Worm (Caenorhabditis elegans) whole organism, late embryonic: ENCODE results near the gene zfp-1.

Experiments used
- C38D4.7 ChIP-seq: fragments of 200-800 bp; sonication (Bioruptor generic); optimal IDR thresholded peaks from 2 replicates; lab custom pipeline; 2018; ENCODE audit warnings: mild to moderate bottlenecking, missing genetic modification characterization, moderate library complexity, missing compliant biosample characterization
- F13H6.1 ChIP-seq: sonication (generic microtip); optimal IDR thresholded peaks from 2 replicates; lab custom pipeline; 2016; ENCODE audit warnings: missing genetic modification characterization, missing compliant biosample characterization
- ama-1 ChIP-seq: fragments of 150-350 bp; optimal IDR thresholded peaks from 2 replicates; lab custom pipeline; 2014
- ceh-18 ChIP-seq: sonication (generic microtip); optimal IDR thresholded peaks from 2 replicates; lab custom pipeline; 2016; ENCODE audit warnings: missing genetic modification characterization, missing compliant biosample characterization
- ceh-2 ChIP-seq: sonication (generic microtip); optimal IDR thresholded peaks from 2 replicates; lab custom pipeline; 2016; ENCODE audit warnings: missing genotype, missing genetic modification characterization, missing compliant biosample characterization
- ceh-22 ChIP-seq: sonication (generic microtip); optimal IDR thresholded peaks from 2 replicates; lab custom pipeline; 2017; ENCODE audit warnings: missing biosample characterization, missing genetic modification characterization
- ceh-24 ChIP-seq: sonication (generic microtip); optimal IDR thresholded peaks from 2 replicates; lab custom pipeline; 2016; ENCODE audit warnings: mild to moderate bottlenecking, missing genetic modification characterization, missing compliant biosample characterization
- ceh-30 ChIP-seq: fragments of 150-350 bp; optimal IDR thresholded peaks from 2 replicates; lab custom pipeline; 2014; ENCODE audit warnings: missing biosample characterization, missing genetic modification characterization
- ceh-34 ChIP-seq: sonication (generic microtip); optimal IDR thresholded peaks from 2 replicates; lab custom pipeline; 2016; ENCODE audit warnings: mild to moderate bottlenecking, missing genetic modification characterization, missing compliant biosample characterization
- ceh-45 ChIP-seq: fragments of 200-800 bp; sonication (Bioruptor generic); IDR thresholded peaks from 2 replicates; pipeline ENCODE4 v1.3.6; 2022; ENCODE audit warnings: missing genetic modification reagents, missing genetic modification characterization, missing compliant biosample characterization
- ceh-48 ChIP-seq: sonication (generic microtip); optimal IDR thresholded peaks from 2 replicates; lab custom pipeline; 2016; ENCODE audit warnings: missing genetic modification characterization, inconsistent platforms, missing compliant biosample characterization
- ceh-9 ChIP-seq: sonication (generic microtip); optimal IDR thresholded peaks from 2 replicates; lab custom pipeline; 2016; ENCODE audit warnings: mild to moderate bottlenecking, missing genetic modification characterization, inconsistent platforms, missing compliant biosample characterization
- dmd-4 ChIP-seq: sonication (generic microtip); optimal IDR thresholded peaks from 2 replicates; lab custom pipeline; 2016; ENCODE audit warnings: borderline replicate concordance, missing genetic modification characterization, missing compliant biosample characterization
- dve-1 ChIP-seq: sonication (generic microtip); optimal IDR thresholded peaks from 2 replicates; lab custom pipeline; 2017; ENCODE audit warnings: antibody characterized with exemption, mild to moderate bottlenecking, missing genetic modification characterization, missing compliant biosample characterization
- elt-2 ChIP-seq: sonication (generic microtip); optimal IDR thresholded peaks from 2 replicates; lab custom pipeline; 2016; ENCODE audit warnings: missing genetic modification reagents, missing genetic modification characterization, missing compliant biosample characterization
- elt-4 ChIP-seq: sonication (generic microtip); optimal IDR thresholded peaks from 2 replicates; lab custom pipeline; 2016; ENCODE audit warnings: missing genetic modification characterization, missing compliant biosample characterization
- eyg-1 ChIP-seq: sonication (generic microtip); optimal IDR thresholded peaks from 2 replicates; lab custom pipeline; 2016; ENCODE audit warnings: missing genotype, missing genetic modification characterization, missing compliant biosample characterization
- fax-1 ChIP-seq: sonication (generic microtip); optimal IDR thresholded peaks from 2 replicates; lab custom pipeline; 2016; ENCODE audit warnings: missing genotype, missing genetic modification characterization, missing compliant biosample characterization
- gmeb-2 ChIP-seq: sonication (generic microtip); optimal IDR thresholded peaks from 2 replicates; lab custom pipeline; 2016; ENCODE audit warnings: missing genetic modification characterization, inconsistent platforms, missing compliant biosample characterization
- hlh-30 ChIP-seq: sonication (generic microtip); optimal IDR thresholded peaks from 2 replicates; lab custom pipeline; 2017; ENCODE audit warnings: antibody characterized with exemption, missing genetic modification characterization, missing compliant biosample characterization; ENCODE audit not compliant: insufficient read depth
- lim-6 ChIP-seq: sonication (generic microtip); optimal IDR thresholded peaks from 2 replicates; lab custom pipeline; 2016; ENCODE audit warnings: missing genetic modification characterization, missing compliant biosample characterization
- nhr-11 ChIP-seq: fragments of 150-350 bp; optimal IDR thresholded peaks from 2 replicates; lab custom pipeline; 2014; ENCODE audit warnings: missing biosample characterization, missing genetic modification characterization
- nhr-232 ChIP-seq: sonication (generic microtip); optimal IDR thresholded peaks from 2 replicates; lab custom pipeline; 2016; ENCODE audit warnings: missing genetic modification characterization, missing compliant biosample characterization
- npax-4 ChIP-seq: sonication (generic microtip); optimal IDR thresholded peaks from 2 replicates; lab custom pipeline; 2016; ENCODE audit warnings: missing genetic modification characterization, missing compliant biosample characterization
- odd-2 ChIP-seq: sonication (generic microtip); optimal IDR thresholded peaks from 2 replicates; lab custom pipeline; 2017; ENCODE audit warnings: antibody characterized with exemption, mild to moderate bottlenecking, missing genetic modification characterization, missing compliant biosample characterization
- pax-1 ChIP-seq: fragments of 150-350 bp; optimal IDR thresholded peaks from 2 replicates; lab custom pipeline; 2014; ENCODE audit warnings: missing biosample characterization, missing genetic modification characterization
- pqm-1 ChIP-seq: sonication (generic microtip); optimal IDR thresholded peaks from 2 replicates; lab custom pipeline; 2016; ENCODE audit warnings: missing genetic modification characterization, missing compliant biosample characterization
- pros-1 ChIP-seq: fragments of 150-350 bp; optimal IDR thresholded peaks from 2 replicates; lab custom pipeline; 2014; ENCODE audit warnings: missing biosample characterization, missing genetic modification reagents, missing genetic modification characterization
- rnt-1 ChIP-seq: sonication (generic microtip); optimal IDR thresholded peaks from 2 replicates; lab custom pipeline; 2016; ENCODE audit warnings: missing genetic modification characterization, missing compliant biosample characterization
- syd-9 ChIP-seq: sonication (generic microtip); optimal IDR thresholded peaks from 2 replicates; lab custom pipeline; 2016; ENCODE audit warnings: mild to moderate bottlenecking, missing genetic modification characterization, moderate library complexity, missing compliant biosample characterization
- tbx-2 ChIP-seq: sonication (generic microtip); optimal IDR thresholded peaks from 2 replicates; lab custom pipeline; 2016; ENCODE audit warnings: missing genetic modification characterization, missing compliant biosample characterization
- ttx-3 ChIP-seq: sonication (generic microtip); optimal IDR thresholded peaks from 2 replicates; lab custom pipeline; 2016; ENCODE audit warnings: missing genetic modification reagents, missing genetic modification characterization, missing compliant biosample characterization
- zip-5 ChIP-seq: sonication (generic microtip); optimal IDR thresholded peaks from 2 replicates; lab custom pipeline; 2016; ENCODE audit warnings: missing genetic modification characterization, missing compliant biosample characterization

The zfp-1 gene

ce11 chrIII:8745214-8745613 is 46.1 kb upstream of the zfp-1 start:
- no peak for TF ChIP-seq syd-9 (tag; lab: Kevin White, UChicago)
- TF ChIP-seq tbx-2 (tag; lab: Kevin White, UChicago) = no peak
- no peak for TF ChIP-seq dve-1
- no peak for TF ChIP-seq ceh-24 (tag; lab: Kevin White, UChicago)
- TF ChIP-seq eyg-1 (tag; lab: Kevin White, UChicago) = no peak
- no peak for TF ChIP-seq pros-1 (tag; lab: Kevin White, UChicago)
- no peak for TF ChIP-seq pax-1
- TF ChIP-seq elt-4 (tag; lab: Kevin White, UChicago) = no peak
- no peak for TF ChIP-seq ceh-34 (tag; lab: Kevin White, UChicago)
- no peak for TF ChIP-seq lim-6 (tag; lab: Kevin White, UChicago)
- no peak for TF ChIP-seq ceh-9 (tag; lab: Kevin White, UChicago)
- no peak for TF ChIP-seq nhr-232
- no peak for TF ChIP-seq ceh-45
- no peak for TF ChIP-seq ceh-22 (tag; lab: Kevin White, UChicago)
- TF ChIP-seq odd-2 (tag; lab: Kevin White, UChicago) = no peak

ce11 chrIII:8748620-8749019 is 42.7 kb upstream of the zfp-1 start:
- TF ChIP-seq pros-1 (tag; lab: Kevin White, UChicago) = no peak
- TF ChIP-seq elt-2 (tag; lab: Kevin White, UChicago) = peak; percentile 75

DNA sequence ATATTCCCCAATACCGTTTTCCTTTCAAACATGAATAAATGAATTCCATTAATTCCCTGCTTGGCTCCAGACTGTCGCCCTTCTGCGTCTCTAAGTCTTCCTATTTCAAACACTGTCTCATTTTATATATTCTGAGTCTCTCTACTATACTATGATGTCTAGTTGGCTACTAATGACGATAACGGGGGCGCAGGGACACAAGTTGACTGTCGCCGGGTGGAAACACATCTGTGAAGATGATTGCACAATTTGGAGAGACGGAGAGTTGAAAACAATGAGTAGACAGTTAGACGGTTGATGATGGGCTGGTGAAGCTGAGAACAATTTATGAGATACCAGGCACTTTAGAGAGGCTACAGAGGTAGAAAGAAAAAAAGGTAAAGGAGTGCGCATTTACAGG is 41.8 kb upstream of the zfp-1 start, which contains the start of gene sma-2:
Gene sma-2, plus strand, starts transcription at position 194 of the 400 bp plus-strand sequence.
- TF ChIP-seq zip-5 (tag; lab: Kevin White, UChicago) = no peak
- peak; percentile 33 for TF ChIP-seq pqm-1 (tag; lab: Kevin White, UChicago)
- TF ChIP-seq tbx-2 (tag; lab: Kevin White, UChicago) = peak; percentile 4
- peak; percentile 26 for TF ChIP-seq F13H6.1 (tag; lab: Kevin White, UChicago)
- no peak for TF ChIP-seq C38D4.7 (GFP tag; lab: Kevin White, UChicago)
- peak; percentile 17 for TF ChIP-seq dve-1
- peak; percentile 6 for TF ChIP-seq ceh-18 (tag; lab: Kevin White, UChicago)

- TF ChIP-seq fax-1 (no peak), ceh-2 (tag; lab: Kevin White, UChicago) (no peak), ama-1 (lab: Kevin White, UChicago) (no peak), ceh-48 (tag; lab: Kevin White, UChicago) (no peak), gmeb-2 (tag; lab: Kevin White, UChicago) (no peak), nhr-11 (tag; lab: Kevin White, UChicago) (no peak), rnt-1 (tag; lab: Kevin White, UChicago) (no peak), ttx-3 (tag; lab: Kevin White, UChicago) (no peak), pax-1 (no peak), zip-5 (tag; lab: Kevin White, UChicago) (no peak), syd-9 (tag; lab: Kevin White, UChicago) (no peak), npax-4 (no peak)
Measured at ce11 chrIII:8750606-8751005, 40.7 kb upstream of the zfp-1 start, which contains the start of gene ugtp-1. ugtp-1 (minus strand) TSS chrIII:8750706.

DNA sequence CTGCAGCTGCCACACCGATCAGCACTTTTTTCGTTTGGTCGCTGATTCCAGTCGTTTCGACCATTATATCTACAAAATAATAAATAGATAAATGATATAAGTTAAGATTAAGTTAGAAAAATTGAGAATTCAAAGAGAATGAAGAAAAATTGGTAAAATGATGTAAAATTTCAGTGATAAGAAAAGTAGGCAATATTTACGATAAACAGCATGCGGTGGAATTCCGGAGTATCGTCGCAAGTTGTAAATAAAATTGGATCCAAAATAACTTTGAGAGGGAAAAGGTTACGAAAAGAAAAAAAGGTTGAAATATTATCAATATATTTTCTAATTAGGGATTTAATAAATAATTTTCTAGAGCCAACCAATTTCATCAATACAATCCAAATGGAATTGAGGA is 36.7 kb upstream of the zfp-1 start, which contains the start of gene tomm-70:
Gene tomm-70, minus strand, starts transcription at position 69 of the 400 bp plus-strand sequence.
- TF ChIP-seq elt-2 (tag; lab: Kevin White, UChicago) (peak; percentile 21), hlh-30 (tag; lab: Kevin White, UChicago) (no peak), ceh-30 (tag; lab: Kevin White, UChicago) (no peak), dmd-4 (tag; lab: Kevin White, UChicago) (no peak)
